Worm (Caenorhabditis elegans) whole organism, midembryonic: ENCODE data around the gene T18D3.9.
A peak's percentile ranks its signal among the peaks of the same experiment; 100 is the strongest.

ENCODE experiments used
- T22C8.4 ChIP-seq: fragments of 200-800 bp; sonication (Bioruptor generic); IDR thresholded peaks from 2 replicates; pipeline ENCODE4 v1.3.6; 2022; ENCODE audit warnings: missing genetic modification characterization, missing compliant biosample characterization
- cog-1 ChIP-seq: sonication (generic microtip); optimal IDR thresholded peaks from 2 replicates; lab custom pipeline; 2016; ENCODE audit warnings: missing genetic modification characterization, missing compliant biosample characterization
- flt-1 ChIP-seq: fragments of 200-800 bp; sonication (Bioruptor generic); IDR thresholded peaks from 2 replicates; pipeline ENCODE4 v1.3.6; 2022; ENCODE audit warnings: missing genetic modification characterization, missing compliant biosample characterization
- klf-2 ChIP-seq: fragments of 200-800 bp; sonication (Bioruptor generic); conservative IDR thresholded peaks from 2 replicates; pipeline ENCODE4 v1.3.6; 2022; ENCODE audit warnings: missing genetic modification reagents, missing genetic modification characterization, missing compliant biosample characterization
- med-1 ChIP-seq: sonication (generic microtip); optimal IDR thresholded peaks from 2 replicates; lab custom pipeline; 2017; ENCODE audit warnings: missing genetic modification characterization, mild to moderate bottlenecking, missing compliant biosample characterization, antibody characterized with exemption, missing genetic modification reagents; ENCODE audit not compliant: insufficient read depth
- ref-1 ChIP-seq: fragments of 200-800 bp; sonication (Bioruptor generic); conservative IDR thresholded peaks from 2 replicates; pipeline ENCODE4 v1.3.6; 2022; ENCODE audit warnings: missing genetic modification reagents, missing genetic modification characterization, missing compliant biosample characterization
- tab-1 ChIP-seq: fragments of 200-800 bp; sonication (Bioruptor generic); IDR thresholded peaks from 2 replicates; pipeline ENCODE4 v1.3.6; 2022; ENCODE audit warnings: missing genetic modification characterization, missing compliant biosample characterization
- ztf-23 ChIP-seq: fragments of 200-800 bp; sonication (Bioruptor generic); IDR thresholded peaks from 2 replicates; pipeline ENCODE4 v1.3.6; 2022; ENCODE audit warnings: missing genetic modification reagents, missing genetic modification characterization, missing compliant biosample characterization
- ztf-29 ChIP-seq: fragments of 200-800 bp; sonication (Bioruptor generic); IDR thresholded peaks from 2 replicates; pipeline ENCODE4 v1.3.6; 2022; ENCODE audit warnings: missing genetic modification reagents, missing genetic modification characterization, missing compliant biosample characterization

The T18D3.9 gene

ce11 chrX:12434086-12434485, 20.2 kb downstream of the T18D3.9 start, which contains the start of gene tsct-1:
TSS of gene tsct-1 (plus strand) at chrX:12434097.
- no peak for TF ChIP-seq klf-2 (GFP tag; lab: Robert Waterston, UW)
- no peak for TF ChIP-seq flt-1 (GFP tag; lab: Robert Waterston, UW)
- no peak for TF ChIP-seq med-1 (GFP tag; lab: Kevin White, UChicago)
- no peak for TF ChIP-seq ztf-23
- no peak for TF ChIP-seq cog-1 (tag; lab: Kevin White, UChicago)
- no peak for TF ChIP-seq tab-1 (GFP tag; lab: Robert Waterston, UW)
- TF ChIP-seq ztf-29 = no peak
- no peak for TF ChIP-seq ref-1 (GFP tag; lab: Robert Waterston, UW)
- TF ChIP-seq T22C8.4 = no peak

- TF ChIP-seq ztf-29 = no peak
- TF ChIP-seq ref-1 (GFP tag; lab: Robert Waterston, UW) = no peak
- TF ChIP-seq T22C8.4 = no peak
- TF ChIP-seq med-1 (GFP tag; lab: Kevin White, UChicago) = no peak
- no peak for TF ChIP-seq tab-1 (GFP tag; lab: Robert Waterston, UW)
- TF ChIP-seq ztf-23 = no peak
- no peak for TF ChIP-seq cog-1 (tag; lab: Kevin White, UChicago)
- TF ChIP-seq klf-2 (GFP tag; lab: Robert Waterston, UW) = no peak
- TF ChIP-seq flt-1 (GFP tag; lab: Robert Waterston, UW) = no peak
Measured at ce11 chrX:12430309-12430708, 23.9 kb downstream of the T18D3.9 start, which contains the start of gene med-1. TSS of gene med-1 (plus strand) at chrX:12430609.

- TF ChIP-seq ref-1 (GFP tag; lab: Robert Waterston, UW) (no peak), flt-1 (GFP tag; lab: Robert Waterston, UW) (no peak), T22C8.4 (no peak), tab-1 (GFP tag; lab: Robert Waterston, UW) (no peak), ztf-29 (no peak), klf-2 (GFP tag; lab: Robert Waterston, UW) (no peak), cog-1 (tag; lab: Kevin White, UChicago) (no peak), ztf-23 (no peak), med-1 (GFP tag; lab: Kevin White, UChicago) (no peak)
Measured at ce11 chrX:12425427-12425826, 28.8 kb downstream of the T18D3.9 start, which contains the start of gene T24D3.2. TSS of gene T24D3.2 (plus strand) at chrX:12425730.

- TF ChIP-seq med-1 (GFP tag; lab: Kevin White, UChicago) (no peak), T22C8.4 (no peak), ztf-23 (no peak), flt-1 (GFP tag; lab: Robert Waterston, UW) (no peak), ztf-29 (no peak), tab-1 (GFP tag; lab: Robert Waterston, UW) (no peak), klf-2 (GFP tag; lab: Robert Waterston, UW) (no peak), cog-1 (tag; lab: Kevin White, UChicago) (no peak), ref-1 (GFP tag; lab: Robert Waterston, UW) (no peak)
Measured at ce11 chrX:12422580-12422979, 31.7 kb downstream of the T18D3.9 start.

- TF ChIP-seq flt-1 (GFP tag; lab: Robert Waterston, UW) (no peak), ztf-29 (no peak), klf-2 (GFP tag; lab: Robert Waterston, UW) (no peak), cog-1 (tag; lab: Kevin White, UChicago) (no peak), tab-1 (GFP tag; lab: Robert Waterston, UW) (no peak), ztf-23 (no peak), T22C8.4 (no peak), med-1 (GFP tag; lab: Kevin White, UChicago) (no peak), ref-1 (GFP tag; lab: Robert Waterston, UW) (no peak)
Measured at ce11 chrX:12415832-12416231, 38.4 kb downstream of the T18D3.9 start.

ce11 chrX:12413941-12414340, 40.3 kb downstream of the T18D3.9 start, which contains the start of gene lin-2:
TSS of gene lin-2 (minus strand) at chrX:12414041.
- TF ChIP-seq ref-1 (GFP tag; lab: Robert Waterston, UW) (no peak), flt-1 (GFP tag; lab: Robert Waterston, UW) (no peak), ztf-23 (no peak), ztf-29 (no peak), cog-1 (tag; lab: Kevin White, UChicago) (no peak), klf-2 (GFP tag; lab: Robert Waterston, UW) (no peak), tab-1 (GFP tag; lab: Robert Waterston, UW) (no peak)

- TF ChIP-seq ref-1 (GFP tag; lab: Robert Waterston, UW) (no peak), tab-1 (GFP tag; lab: Robert Waterston, UW) (peak; percentile 63), ztf-23 (0 out of 2 replicates have a peak, but pooled peaks have one; percentile 34), flt-1 (GFP tag; lab: Robert Waterston, UW) (no peak), med-1 (GFP tag; lab: Kevin White, UChicago) (no peak)
Measured at ce11 chrX:12407297-12407696, 47.0 kb downstream of the T18D3.9 start.

- TF ChIP-seq T22C8.4 (no peak), klf-2 (GFP tag; lab: Robert Waterston, UW) (no peak), flt-1 (GFP tag; lab: Robert Waterston, UW) (no peak), med-1 (GFP tag; lab: Kevin White, UChicago) (no peak), cog-1 (tag; lab: Kevin White, UChicago) (no peak), tab-1 (GFP tag; lab: Robert Waterston, UW) (no peak), ref-1 (GFP tag; lab: Robert Waterston, UW) (no peak), ztf-23 (no peak), ztf-29 (no peak)
Measured at ce11 chrX:12406592-12406991, 47.7 kb downstream of the T18D3.9 start.

ce11 chrX:12406037-12406436, 48.2 kb downstream of the T18D3.9 start:
- TF ChIP-seq ztf-29 = no peak
- TF ChIP-seq med-1 (GFP tag; lab: Kevin White, UChicago) = no peak
- TF ChIP-seq tab-1 (GFP tag; lab: Robert Waterston, UW) = no peak
- TF ChIP-seq ref-1 (GFP tag; lab: Robert Waterston, UW) = no peak
- no peak for TF ChIP-seq T22C8.4
- TF ChIP-seq cog-1 (tag; lab: Kevin White, UChicago) = no peak
- TF ChIP-seq flt-1 (GFP tag; lab: Robert Waterston, UW) = no peak
- TF ChIP-seq klf-2 (GFP tag; lab: Robert Waterston, UW) = no peak
- no peak for TF ChIP-seq ztf-23
